Fruit fly (Drosophila melanogaster): ENCODE measurements around the gene CG14408.
A peak's percentile ranks its signal among the peaks of the same experiment; 100 is the strongest.

Gene CG14408

dm6 chrX:14848755-14849354 is 17.0 kb upstream of the CG14408 start, which contains the start of gene CG9522 (continued):
- TF ChIP-seq wor (GFP tag; IDR thresholded peaks at IDR 0.05) = peak; percentile 47; the same call in 1 of the 2 replicates
- peak; percentile 53; the same call in 1 of the 2 replicates for TF ChIP-seq CG8765 (GFP tag; IDR thresholded peaks at IDR 0.05)
- peak; percentile 46 for TF ChIP-seq BtbVII (GFP tag; optimal IDR thresholded peaks at IDR 0.05)
- TF ChIP-seq CG11695 (GFP tag; IDR thresholded peaks at IDR 0.05) = peak; percentile 58; the same call in 2 of the 3 replicates
- peak; percentile 68 for TF ChIP-seq CG9932 (GFP tag; IDR thresholded peaks at IDR 0.05)
- TF ChIP-seq sens (GFP tag) = peak; percentile 92
- TF ChIP-seq CG17829 (tag; optimal IDR thresholded peaks at IDR 0.05) = peak; percentile 52
- TF ChIP-seq emc (GFP tag; optimal IDR thresholded peaks at IDR 0.05) = no peak
- TF ChIP-seq scrt (GFP tag; optimal IDR thresholded peaks at IDR 0.05) = peak; percentile 45
- no peak for TF ChIP-seq pros (GFP tag; optimal IDR thresholded peaks at IDR 0.05)
- TF ChIP-seq HmgZ (tag; optimal IDR thresholded peaks at IDR 0.05) = peak; percentile 33
- TF ChIP-seq CG12659 (GFP tag; optimal IDR thresholded peaks at IDR 0.05) = peak; percentile 55
- TF ChIP-seq onecut (GFP tag; IDR thresholded peaks at IDR 0.05) = peak; percentile 63
- TF ChIP-seq kah (GFP tag; optimal IDR thresholded peaks at IDR 0.05) = peak; percentile 10
- TF ChIP-seq Nf-YA (GFP tag; IDR thresholded peaks at IDR 0.05) = peak; percentile 67; the same call in 1 of the 2 replicates
- TF ChIP-seq bsh (GFP tag; optimal IDR thresholded peaks at IDR 0.05) = peak; percentile 90 to 91
- 0 out of 2 replicates have a peak, but pooled peaks have one; percentile 44 for TF ChIP-seq CG32767 (GFP tag; IDR thresholded peaks at IDR 0.05)
- peak; percentile 71 for TF ChIP-seq CG18599 (GFP tag; optimal IDR thresholded peaks at IDR 0.05)
- TF ChIP-seq CG6272 (GFP tag; IDR thresholded peaks at IDR 0.05) = 0 out of 2 replicates have a peak, but pooled peaks have one; percentile 27
- TF ChIP-seq bcd (GFP tag; optimal IDR thresholded peaks at IDR 0.05) = peak; percentile 72
- TF ChIP-seq tin (GFP tag; optimal IDR thresholded peaks at IDR 0.05) = peak; percentile 66
- TF ChIP-seq Oli (tag; optimal IDR thresholded peaks at IDR 0.05) = peak; percentile 72
- TF ChIP-seq sima (GFP tag; optimal IDR thresholded peaks at IDR 0.05) = no peak
- peak; percentile 11; the same call in 1 of the 2 replicates for TF ChIP-seq GATAe (GFP tag; conservative IDR thresholded peaks at IDR 0.05)
- peak; percentile 24 for TF ChIP-seq pho (GFP tag; optimal IDR thresholded peaks at IDR 0.05)
- peak; percentile 55 for TF ChIP-seq Meics (GFP tag; optimal IDR thresholded peaks at IDR 0.05)
- peak; percentile 69 for TF ChIP-seq Fer1 (GFP tag; optimal IDR thresholded peaks at IDR 0.05)
- TF ChIP-seq Sry-δ (GFP tag; optimal IDR thresholded peaks at IDR 0.05) = peak; percentile 3
- TF ChIP-seq Hr3 (GFP tag; optimal IDR thresholded peaks at IDR 0.05) = peak; percentile 45
- no peak for TF ChIP-seq CG7987 (GFP tag; optimal IDR thresholded peaks at IDR 0.05)
- peak; percentile 2 for TF ChIP-seq CG6765 (GFP tag; optimal IDR thresholded peaks at IDR 0.05)

- TF ChIP-seq gsb-n (tag; optimal IDR thresholded peaks at IDR 0.05) (peak; percentile 72), MTF-1 (GFP tag; optimal IDR thresholded peaks at IDR 0.05; ENCODE audit: borderline replicate concordance) (no peak), phol (tag; optimal IDR thresholded peaks at IDR 0.05) (peak; percentile 39), CG7372 (GFP tag; IDR thresholded peaks at IDR 0.05) (no peak), Sox102F (GFP tag; optimal IDR thresholded peaks at IDR 0.05) (peak; percentile 5), emc (GFP tag; optimal IDR thresholded peaks at IDR 0.05) (no peak), Med (GFP tag) (peak; percentile 51), Blimp-1 (GFP tag; optimal IDR thresholded peaks at IDR 0.05) (peak; percentile 54), dmrt11E (tag; optimal IDR thresholded peaks at IDR 0.05) (peak; percentile 49), wek (GFP tag; optimal IDR thresholded peaks at IDR 0.05) (no peak), CG2678 (tag; optimal IDR thresholded peaks at IDR 0.05) (peak; percentile 53), CG10267 (tag; optimal IDR thresholded peaks at IDR 0.05) (peak; percentile 36), CG8388 (GFP tag; optimal IDR thresholded peaks at IDR 0.05) (peak; percentile 26), sug (tag; optimal IDR thresholded peaks at IDR 0.05) (no peak), ash1 (GFP tag; optimal IDR thresholded peaks at IDR 0.05) (no peak), Xbp1 (GFP tag; optimal IDR thresholded peaks at IDR 0.05) (peak; percentile 21), CG3065 (GFP tag; optimal IDR thresholded peaks at IDR 0.05) (no peak), bsh (GFP tag; optimal IDR thresholded peaks at IDR 0.05) (peak in 1 of 2 experiments; percentile 59), CG12942 (GFP tag; optimal IDR thresholded peaks at IDR 0.05) (no peak), CG18262 (tag; optimal IDR thresholded peaks at IDR 0.05) (peak; percentile 20), pho (GFP tag; optimal IDR thresholded peaks at IDR 0.05) (no peak)
These were observed 14.3 kb upstream of the CG14408 start for dm6 chrX:14846116-14846614.

Data from whole organism, embryonic.